Worm (Caenorhabditis elegans) whole organism, L4 larva: Measurements from ENCODE around the gene tyra-3.

Experiments used
- dpl-1 ChIP-seq: fragments of 150-350 bp; optimal IDR thresholded peaks from 2 replicates; lab custom pipeline; 2014; ENCODE audit warnings: missing biosample characterization, missing genetic modification reagents, missing genetic modification characterization
- nhr-10 ChIP-seq: fragments of 150-350 bp; optimal IDR thresholded peaks from 2 replicates; lab custom pipeline; 2014; ENCODE audit warnings: missing biosample characterization, missing genetic modification characterization

- TF ChIP-seq nhr-10 (tag; lab: Kevin White, UChicago) (no peak), dpl-1 (GFP tag; lab: Kevin White, UChicago) (no peak)
Measured at ce11 chrX:4961681-4962656, 14.1 kb downstream of the tyra-3 start.
